Fruit fly (Drosophila melanogaster): ENCODE results near the gene Aduk.

DNA sequence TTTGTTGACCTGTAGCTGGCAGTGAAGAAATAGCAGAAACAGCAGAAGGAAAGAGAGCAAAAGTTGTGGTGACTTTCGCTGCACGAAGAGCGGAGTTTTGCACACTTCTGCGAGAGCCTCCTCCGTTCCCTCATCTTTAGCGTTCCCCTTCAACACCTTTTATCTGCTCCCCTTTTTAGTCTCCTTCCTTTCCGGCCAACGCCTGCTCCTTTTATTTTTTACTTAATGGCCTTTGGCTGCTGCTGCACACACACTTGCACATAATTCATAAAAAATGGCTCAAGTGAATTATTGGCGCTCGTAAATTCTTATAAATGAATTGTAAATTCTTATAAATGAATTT, 13.8 kb upstream of the Aduk start:
- no peak for TF ChIP-seq D (optimal IDR thresholded peaks at IDR 0.05)
- no peak for TF ChIP-seq D (GFP tag; optimal IDR thresholded peaks at IDR 0.05)
- TF ChIP-seq unc-4 (GFP tag; IDR thresholded peaks at IDR 0.05; ENCODE audit: partially characterized antibody) = no peak
- no peak for TF ChIP-seq CG4730 (GFP tag; IDR thresholded peaks at IDR 0.05)

All from whole organism, embryonic.